Worm (Caenorhabditis elegans): ENCODE results near the gene F20B6.4.
"Not testable (repeated sequence)": the region's sequence is repeated elsewhere in the genome, so short reads cannot be mapped to it uniquely, and the experiment has no call there.

- not testable (repeated sequence) for TF ChIP-seq elt-1 (tag; optimal IDR thresholded peaks at IDR 0.05; ENCODE audit: borderline replicate concordance, insufficient read depth); nhr-28 (tag; optimal IDR thresholded peaks at IDR 0.05); bed-3 (GFP tag; optimal IDR thresholded peaks at IDR 0.05); elt-3 (tag; optimal IDR thresholded peaks at IDR 0.05); nhr-12 (tag; optimal IDR thresholded peaks at IDR 0.05)
These were observed 5.8 kb upstream of the F20B6.4 start, which contains the start of gene F20B6.6 for ce11 chrX:4202114-4202513.
